Fruit fly (Drosophila melanogaster) whole organism, embryonic: ENCODE measurements around the gene CG42814.

ENCODE experiments used
- CG1024 ChIP-seq: fragments of 200-800 bp; sonication (Bioruptor generic); IDR thresholded peaks from 2 replicates; pipeline ENCODE4 v1.3.6; 2022; ENCODE audit warnings: missing biosample characterization, missing genetic modification characterization
- CG12659 ChIP-seq: fragments of 200-800 bp; sonication (Bioruptor generic); optimal IDR thresholded peaks from 3 replicates; lab custom pipeline; 2017; ENCODE audit warnings: mild to moderate bottlenecking, missing biosample characterization, missing genetic modification reagents, missing genetic modification characterization
- CG14667 ChIP-seq: fragments of 200-800 bp; sonication (Bioruptor generic); IDR thresholded peaks from 2 replicates; pipeline ENCODE4 v1.3.6; 2022; ENCODE audit warnings: missing biosample characterization, missing genetic modification characterization
- CG14710 ChIP-seq: fragments of 200-800 bp; sonication (Bioruptor generic); optimal IDR thresholded peaks from 3 replicates; lab custom pipeline; 2019; ENCODE audit warnings: missing biosample characterization, mild to moderate bottlenecking, missing genetic modification characterization, moderate library complexity
- CG15514 ChIP-seq: fragments of 200-800 bp; sonication (Bioruptor generic); optimal IDR thresholded peaks from 3 replicates; lab custom pipeline; 2017; ENCODE audit warnings: missing biosample characterization, missing genetic modification characterization, mild to moderate bottlenecking, moderate library complexity, missing genetic modification reagents
- CG2678 ChIP-seq: fragments of 200-800 bp; sonication (Bioruptor generic); optimal IDR thresholded peaks from 3 replicates; lab custom pipeline; 2019; ENCODE audit warnings: missing biosample characterization, mild to moderate bottlenecking, missing genetic modification characterization, moderate library complexity
- CG34422 ChIP-seq: fragments of 200-800 bp; sonication (Bioruptor generic); IDR thresholded peaks from 3 replicates; pipeline ENCODE4 v1.3.6; 2022; ENCODE audit warnings: missing biosample characterization, missing genetic modification characterization
- CG3995 ChIP-seq: fragments of 200-800 bp; sonication (Bioruptor generic); optimal IDR thresholded peaks from 3 replicates; lab custom pipeline; 2016; ENCODE audit warnings: missing biosample characterization, missing genetic modification characterization
- CG7271 ChIP-seq: fragments of 200-800 bp; sonication (Bioruptor generic); optimal IDR thresholded peaks from 2 replicates; lab custom pipeline; 2018; ENCODE audit warnings: missing biosample characterization, mild to moderate bottlenecking, missing genetic modification characterization, moderate library complexity
- CG8281 ChIP-seq: fragments of 200-800 bp; sonication (Bioruptor generic); optimal IDR thresholded peaks from 2 replicates; lab custom pipeline; 2018; ENCODE audit warnings: missing biosample characterization, mild to moderate bottlenecking, missing genetic modification characterization, moderate library complexity
- Dad ChIP-seq: fragments of 200-800 bp; sonication (Bioruptor generic); optimal IDR thresholded peaks from 3 replicates; lab custom pipeline; 2016; ENCODE audit warnings: missing biosample characterization, missing genetic modification characterization
- Doc3 ChIP-seq: fragments of 200-800 bp; sonication (Bioruptor generic); IDR thresholded peaks from 3 replicates; pipeline ENCODE4 v1.3.6; 2022; ENCODE audit warnings: missing biosample characterization, missing genetic modification characterization; ENCODE audit not compliant: partially characterized antibody
- Dp ChIP-seq: fragments of 200-800 bp; sonication (Bioruptor generic); optimal IDR thresholded peaks from 2 replicates; lab custom pipeline; 2018; ENCODE audit warnings: missing biosample characterization, mild to moderate bottlenecking, missing genetic modification characterization, moderate library complexity
- Dref ChIP-seq: fragments of 200-800 bp; sonication (Bioruptor generic); IDR thresholded peaks from 2 replicates; pipeline ENCODE4 v1.3.6; 2022; ENCODE audit warnings: missing biosample characterization, missing genetic modification characterization
- ERR ChIP-seq: fragments of 200-800 bp; sonication (Bioruptor generic); optimal IDR thresholded peaks from 2 replicates; lab custom pipeline; 2016; ENCODE audit warnings: missing biosample characterization, missing genetic modification characterization
- Ets97D ChIP-seq: fragments of 200-800 bp; sonication (Bioruptor generic); optimal IDR thresholded peaks from 3 replicates; lab custom pipeline; 2016; ENCODE audit warnings: missing biosample characterization, missing genetic modification characterization
- HLH4C ChIP-seq: fragments of 200-800 bp; sonication (Bioruptor generic); IDR thresholded peaks from 3 replicates; pipeline ENCODE4 v1.3.6; 2022; ENCODE audit warnings: missing biosample characterization, missing genetic modification characterization; ENCODE audit not compliant: partially characterized antibody
- HLHmδ ChIP-seq: fragments of 200-800 bp; sonication (Bioruptor generic); optimal IDR thresholded peaks from 2 replicates; lab custom pipeline; 2018; ENCODE audit warnings: missing biosample characterization, mild to moderate bottlenecking, missing genetic modification characterization, moderate library complexity
- HmgD ChIP-seq: fragments of 200-800 bp; sonication (Bioruptor generic); optimal IDR thresholded peaks from 3 replicates; lab custom pipeline; 2016; ENCODE audit warnings: missing biosample characterization, missing genetic modification characterization
- HmgZ ChIP-seq: fragments of 200-800 bp; sonication (Bioruptor generic); optimal IDR thresholded peaks from 2 replicates; lab custom pipeline; 2018; ENCODE audit warnings: missing biosample characterization, mild to moderate bottlenecking, missing genetic modification characterization
- Hr39 ChIP-seq: fragments of >200 bp; optimal IDR thresholded peaks from 2 replicates; lab custom pipeline; 2017
- Med ChIP-seq: fragments of 200-800 bp; sonication (Bioruptor generic); peaks from one replicate; lab custom pipeline; 2016; ENCODE audit warnings: missing biosample characterization, missing genetic modification characterization, mild to moderate bottlenecking, inconsistent platforms, moderate library complexity
- Mes4 ChIP-seq: fragments of 200-800 bp; sonication (Bioruptor generic); optimal IDR thresholded peaks from 2 replicates; lab custom pipeline; 2016; ENCODE audit warnings: missing biosample characterization, missing genetic modification characterization
- Nf-YC ChIP-seq: fragments of 200-800 bp; optimal IDR thresholded peaks from 3 replicates; lab custom pipeline; 2019; ENCODE audit warnings: missing biosample characterization, mild to moderate bottlenecking, missing genetic modification characterization, moderate library complexity
- Rfx ChIP-seq: fragments of 200-800 bp; sonication (Bioruptor generic); IDR thresholded peaks from 2 replicates; pipeline ENCODE4 v1.3.6; 2022; ENCODE audit warnings: missing biosample characterization, missing genetic modification characterization
- amos ChIP-seq: fragments of 200-800 bp; sonication (Bioruptor generic); IDR thresholded peaks from 2 replicates; pipeline ENCODE4 v1.3.6; 2022; ENCODE audit warnings: missing biosample characterization, missing genetic modification characterization; ENCODE audit not compliant: partially characterized antibody
- cg ChIP-seq: fragments of 200-800 bp; sonication (Bioruptor generic); optimal IDR thresholded peaks from 3 replicates; lab custom pipeline; 2019; ENCODE audit warnings: missing biosample characterization, mild to moderate bottlenecking, missing genetic modification characterization, moderate library complexity
- chinmo ChIP-seq: fragments of 200-800 bp; sonication (Bioruptor generic); IDR thresholded peaks from 4 replicates; pipeline ENCODE4 v1.3.6; 2022; ENCODE audit warnings: missing biosample characterization, missing genetic modification characterization; ENCODE audit not compliant: partially characterized antibody
- ems ChIP-seq: fragments of 200-800 bp; sonication (Bioruptor generic); optimal IDR thresholded peaks from 3 replicates; lab custom pipeline; 2016; ENCODE audit warnings: missing biosample characterization, missing genetic modification characterization
- ewg ChIP-seq: fragments of 200-800 bp; sonication (Bioruptor generic); optimal IDR thresholded peaks from 3 replicates; lab custom pipeline; 2017; ENCODE audit warnings: mild to moderate bottlenecking, missing biosample characterization, missing genetic modification reagents, missing genetic modification characterization
- gfzf ChIP-seq: fragments of 200-800 bp; sonication (Bioruptor generic); optimal IDR thresholded peaks from 2 replicates; lab custom pipeline; 2016; ENCODE audit warnings: missing biosample characterization, mild to moderate bottlenecking, missing genetic modification characterization, moderate library complexity
- hb ChIP-seq: fragments of 200-800 bp; sonication (Bioruptor generic); IDR thresholded peaks from 3 replicates; pipeline ENCODE4 v1.3.6; 2022; ENCODE audit warnings: missing biosample characterization, missing genetic modification characterization; ENCODE audit not compliant: partially characterized antibody
- kni ChIP-seq: fragments of 200-800 bp; sonication (Bioruptor generic); optimal IDR thresholded peaks from 3 replicates; lab custom pipeline; 2017; ENCODE audit warnings: mild to moderate bottlenecking, missing biosample characterization, missing genetic modification reagents, missing genetic modification characterization
- lilli ChIP-seq: fragments of 200-800 bp; sonication (Bioruptor generic); optimal IDR thresholded peaks from 3 replicates; lab custom pipeline; 2016; ENCODE audit warnings: missing biosample characterization, missing genetic modification characterization
- luna ChIP-seq: fragments of 200-800 bp; sonication (Bioruptor generic); optimal IDR thresholded peaks from 2 replicates; lab custom pipeline; 2016; ENCODE audit warnings: missing biosample characterization, missing genetic modification characterization
- nmo ChIP-seq: fragments of 200-800 bp; sonication (Bioruptor generic); optimal IDR thresholded peaks from 2 replicates; lab custom pipeline; 2018; ENCODE audit warnings: missing biosample characterization, mild to moderate bottlenecking, missing genetic modification characterization, moderate library complexity
- oc ChIP-seq: fragments of 200-800 bp; sonication (Bioruptor generic); optimal IDR thresholded peaks from 2 replicates; lab custom pipeline; 2018; ENCODE audit warnings: missing biosample characterization, mild to moderate bottlenecking, missing genetic modification characterization, moderate library complexity
- odd ChIP-seq: fragments of 200-800 bp; sonication (Bioruptor generic); optimal IDR thresholded peaks from 2 replicates; lab custom pipeline; 2017; ENCODE audit warnings: missing biosample characterization, mild to moderate bottlenecking, missing genetic modification characterization
- psq ChIP-seq: fragments of 200-800 bp; sonication (Bioruptor generic); optimal IDR thresholded peaks from 2 replicates; lab custom pipeline; 2017; ENCODE audit warnings: missing biosample characterization, missing genetic modification characterization
- salm ChIP-seq: fragments of 200-800 bp; sonication (Bioruptor generic); optimal IDR thresholded peaks from 2 replicates; lab custom pipeline; 2018; ENCODE audit warnings: missing biosample characterization, mild to moderate bottlenecking, missing genetic modification characterization
- schlank ChIP-seq: fragments of 200-800 bp; sonication (Bioruptor generic); optimal IDR thresholded peaks from 2 replicates; lab custom pipeline; 2018; ENCODE audit warnings: missing biosample characterization, mild to moderate bottlenecking, missing genetic modification characterization
- scrt ChIP-seq: fragments of 200-800 bp; sonication (Bioruptor generic); optimal IDR thresholded peaks from 2 replicates; lab custom pipeline; 2018; ENCODE audit warnings: missing biosample characterization, mild to moderate bottlenecking, missing genetic modification characterization, moderate library complexity
- slp2 ChIP-seq: fragments of 200-800 bp; sonication (Bioruptor generic); optimal IDR thresholded peaks from 2 replicates; lab custom pipeline; 2016; ENCODE audit warnings: missing biosample characterization, missing genetic modification characterization
- ssp ChIP-seq: fragments of 200-800 bp; sonication (Bioruptor generic); IDR thresholded peaks from 2 replicates; pipeline ENCODE4 v1.3.6; 2022; ENCODE audit warnings: missing biosample characterization, missing genetic modification characterization
- unc-4 ChIP-seq: fragments of 200-800 bp; sonication (Bioruptor generic); IDR thresholded peaks from 2 replicates; pipeline ENCODE4 v1.3.6; 2022; ENCODE audit warnings: missing biosample characterization, missing genetic modification characterization; ENCODE audit not compliant: partially characterized antibody
- vvl ChIP-seq: fragments of 200-800 bp; sonication (Bioruptor generic); IDR thresholded peaks from 2 replicates; pipeline ENCODE4 v1.3.6; 2022; ENCODE audit warnings: missing biosample characterization, missing genetic modification characterization
- zen ChIP-seq: fragments of 200-800 bp; sonication (Bioruptor generic); optimal IDR thresholded peaks from 3 replicates; lab custom pipeline; 2018; ENCODE audit warnings: missing biosample characterization, mild to moderate bottlenecking, missing genetic modification characterization, moderate library complexity
- zen2 ChIP-seq: fragments of 200-800 bp; sonication (Bioruptor generic); IDR thresholded peaks from 3 replicates; pipeline ENCODE4 v1.3.6; 2022; ENCODE audit warnings: missing biosample characterization, missing genetic modification characterization; ENCODE audit not compliant: partially characterized antibody

CG42814 gene

DNA sequence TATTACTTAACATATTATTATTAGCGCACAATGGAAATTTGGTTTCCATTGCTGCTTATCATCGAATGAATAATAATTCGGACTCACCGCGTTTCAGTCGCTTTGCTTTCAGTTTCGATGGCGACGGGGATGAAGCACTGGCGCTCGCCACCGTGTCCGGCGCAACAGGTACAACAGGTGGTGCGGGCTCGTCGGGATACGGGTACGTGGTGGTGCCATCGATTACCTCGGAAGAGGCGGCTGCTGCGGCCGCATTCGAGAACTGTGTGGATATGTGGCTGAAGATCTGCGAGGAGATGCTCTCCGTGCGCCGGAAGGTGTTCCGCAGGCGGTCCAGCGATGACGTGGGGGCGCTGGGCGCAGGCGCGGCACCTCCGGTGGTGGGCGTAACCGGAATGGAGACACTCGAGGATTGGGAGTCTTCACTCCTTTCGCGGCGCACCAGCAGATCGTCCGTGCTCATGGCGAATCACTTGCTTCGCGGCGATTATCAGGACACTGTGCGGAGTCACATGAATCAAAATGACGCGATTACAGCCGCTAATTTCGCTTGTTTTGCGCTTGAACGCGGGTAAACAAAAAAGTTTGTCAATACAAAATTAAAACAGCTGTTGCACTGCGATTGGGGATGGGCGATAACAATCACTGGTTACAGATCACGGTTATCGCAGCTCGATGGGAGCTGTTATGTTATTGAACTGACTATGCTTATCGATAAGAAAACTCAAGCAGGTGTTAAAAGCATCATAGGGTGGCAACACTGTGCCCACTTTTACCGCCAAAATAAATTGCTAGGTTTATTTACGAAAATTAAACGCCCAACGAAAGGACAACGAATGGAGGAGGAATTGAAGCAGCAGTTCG lies 9.4 kb upstream of the CG42814 start, which contains the start of the genes CG31064 and PolA2 (continued):
- no peak for TF ChIP-seq Hr39 (lab: Kevin White, UChicago)
- TF ChIP-seq HmgZ = peak; percentile 71
- peak; percentile 81 for TF ChIP-seq amos (GFP tag; lab: Robert Waterston, UW)
- peak; percentile 94 for TF ChIP-seq CG8281
- peak; percentile 75 for TF ChIP-seq ewg (GFP tag; lab: Kevin White, UChicago)
- TF ChIP-seq lilli = no peak
- TF ChIP-seq Dref (GFP tag; lab: Robert Waterston, UW) = peak; percentile 98
- peak; percentile 58 for TF ChIP-seq Rfx (GFP tag; lab: Robert Waterston, UW)
- TF ChIP-seq hb = peak; percentile 89
- TF ChIP-seq CG7271 (tag; lab: Kevin White, UChicago) = no peak
- peak; percentile 58 for TF ChIP-seq HmgD (GFP tag; lab: Kevin White, UChicago)
- no peak for TF ChIP-seq ERR
- TF ChIP-seq nmo (GFP tag; lab: Kevin White, UChicago) = peak; percentile 25
- peak; percentile 62 for TF ChIP-seq CG12659 (GFP tag; lab: Kevin White, UChicago)
- peak; percentile 88 for TF ChIP-seq CG15514
- no peak for TF ChIP-seq CG14667 (GFP tag; lab: Robert Waterston, UW)
- TF ChIP-seq kni (GFP tag; lab: Kevin White, UChicago) = peak; percentile 26
- TF ChIP-seq unc-4 (GFP tag; lab: Robert Waterston, UW) = peak; percentile 72
- TF ChIP-seq zen2 = peak; percentile 90
- TF ChIP-seq CG3995 (GFP tag; lab: Kevin White, UChicago) = peak; percentile 100
- no peak for TF ChIP-seq odd
- no peak for TF ChIP-seq Mes4 (GFP tag; lab: Kevin White, UChicago)
- TF ChIP-seq CG2678 (tag; lab: Kevin White, UChicago) = no peak
- no peak for TF ChIP-seq psq (GFP tag; lab: Kevin White, UChicago)
- peak; percentile 89 for TF ChIP-seq Dp (GFP tag; lab: Kevin White, UChicago)
- peak; percentile 95 for TF ChIP-seq chinmo
- TF ChIP-seq HLH4C = peak; percentile 91
- TF ChIP-seq Ets97D (GFP tag; lab: Kevin White, UChicago) = peak; percentile 50
- TF ChIP-seq ems (GFP tag; lab: Kevin White, UChicago) = no peak
- TF ChIP-seq luna (GFP tag; lab: Kevin White, UChicago) = no peak
- TF ChIP-seq Doc3 (GFP tag; lab: Robert Waterston, UW) = peak; percentile 70
- TF ChIP-seq HLHmδ = peak; percentile 55
- 0 out of 2 replicates have a peak, but pooled peaks have one; percentile 30 for TF ChIP-seq ssp (GFP tag; lab: Robert Waterston, UW)
- TF ChIP-seq vvl (GFP tag; lab: Robert Waterston, UW) = peak; percentile 51
- peak; percentile 17 for TF ChIP-seq Dad (GFP tag; lab: Kevin White, UChicago)
- TF ChIP-seq cg (GFP tag; lab: Kevin White, UChicago) = no peak
- TF ChIP-seq salm (tag; lab: Kevin White, UChicago) = no peak
- TF ChIP-seq zen = peak; percentile 28
- peak; percentile 76 for TF ChIP-seq CG14710 (tag; lab: Kevin White, UChicago)
- no peak for TF ChIP-seq schlank
- no peak for TF ChIP-seq slp2
- peak; percentile 69; the same call in 2 of the 3 replicates for TF ChIP-seq CG34422 (GFP tag; lab: Robert Waterston, UW)
- no peak for TF ChIP-seq oc (tag; lab: Kevin White, UChicago)
- peak; percentile 88 for TF ChIP-seq Med (GFP tag; lab: Kevin White, UChicago)
- TF ChIP-seq scrt (GFP tag; lab: Kevin White, UChicago) = peak; percentile 90
- peak; percentile 29 for TF ChIP-seq gfzf (GFP tag; lab: Kevin White, UChicago)
- TF ChIP-seq Nf-YC (tag; lab: Kevin White, UChicago) = no peak
- no peak for TF ChIP-seq CG1024
